2 fruit fly cellular contexts compared by ENCODE assay signal in the genomic region with DNA sequence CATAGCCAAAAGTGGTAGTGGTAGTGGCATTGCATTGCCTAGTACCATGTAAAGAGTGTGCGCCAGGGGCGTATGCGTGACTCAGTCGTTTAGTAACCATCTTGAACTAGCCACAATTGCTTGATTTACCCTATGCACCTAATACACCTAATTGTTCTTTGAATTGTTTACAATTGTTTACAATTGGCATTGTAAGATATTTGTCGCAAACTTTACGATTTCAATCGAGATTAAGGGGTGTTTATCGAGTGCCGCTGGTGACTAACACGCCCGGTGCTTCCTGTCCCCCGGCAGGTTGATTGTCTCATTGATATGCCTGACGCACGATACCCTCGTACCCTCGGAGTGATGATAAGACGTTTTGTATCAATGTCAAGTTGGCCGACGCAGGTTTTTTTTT.
TF ChIP-seq lines count a peak whose summit lies in the region.

No protein-coding gene starts in this region.

TF ChIP-seq in whole organism, embryonic, 481 proteins besides CTCF, POLR2A, EP300 and RAD21 (continued from another document and continues in another):
- TF ChIP-seq CG5953 (GFP tag; IDR thresholded peaks at IDR 0.05; lab: Robert Waterston, UW) = 0 out of 2 replicates have a peak, but pooled peaks have one; percentile 29
- peak; percentile 33 for TF ChIP-seq pum (GFP tag; optimal IDR thresholded peaks at IDR 0.05; lab: Kevin White, UChicago)
- peak; percentile 46 for TF ChIP-seq CG9817 (tag; optimal IDR thresholded peaks at IDR 0.05; lab: Kevin White, UChicago)
- TF ChIP-seq gcm (GFP tag; optimal IDR thresholded peaks at IDR 0.05; lab: Kevin White, UChicago) = peak; percentile 10
- no peak for TF ChIP-seq CG17568 (GFP tag; optimal IDR thresholded peaks at IDR 0.05; lab: Kevin White, UChicago)
- no peak for TF ChIP-seq CG12236 (GFP tag; optimal IDR thresholded peaks at IDR 0.05; lab: Kevin White, UChicago)
- TF ChIP-seq CG14667 (GFP tag; IDR thresholded peaks at IDR 0.05; lab: Robert Waterston, UW) = 0 out of 2 replicates have a peak, but pooled peaks have one; percentile 21
- TF ChIP-seq Ptx1 (GFP tag; IDR thresholded peaks at IDR 0.05; lab: Robert Waterston, UW) = peak; percentile 77
- TF ChIP-seq Hr3 (GFP tag; optimal IDR thresholded peaks at IDR 0.05; lab: Kevin White, UChicago) = peak; percentile 43
- TF ChIP-seq sd (tag; optimal IDR thresholded peaks at IDR 0.05; lab: Kevin White, UChicago) = peak; percentile 14
- peak in 1 of 2 experiments; percentile 35 for TF ChIP-seq pan (optimal IDR thresholded peaks at IDR 0.05; lab: Kevin White, UChicago)
- peak in 1 of 2 experiments; percentile 71 for TF ChIP-seq pan (GFP tag; optimal IDR thresholded peaks at IDR 0.05 in 1 of 2, IDR thresholded peaks at IDR 0.05 in 1 of 2)
- TF ChIP-seq Ets65A (GFP tag; lab: Kevin White, UChicago) = peak; percentile 71
- peak; percentile 48; the same call in 1 of the 3 replicates for TF ChIP-seq CG7357 (GFP tag; IDR thresholded peaks at IDR 0.05; lab: Robert Waterston, UW)
- TF ChIP-seq Xrp1 (GFP tag; IDR thresholded peaks at IDR 0.05; lab: Robert Waterston, UW) = peak; percentile 73
- peak; percentile 57 for TF ChIP-seq grau (tag; optimal IDR thresholded peaks at IDR 0.05; lab: Kevin White, UChicago)
- TF ChIP-seq CG16815 (GFP tag; optimal IDR thresholded peaks at IDR 0.05; lab: Kevin White, UChicago) = peak; percentile 19
- no peak for TF ChIP-seq CG17912 (GFP tag; optimal IDR thresholded peaks at IDR 0.05; lab: Kevin White, UChicago)
- TF ChIP-seq amos (GFP tag; IDR thresholded peaks at IDR 0.05; lab: Robert Waterston, UW; ENCODE audit: partially characterized antibody) = no peak
- TF ChIP-seq gem (tag; optimal IDR thresholded peaks at IDR 0.05; lab: Kevin White, UChicago) = peak; percentile 66
- TF ChIP-seq schlank (tag; optimal IDR thresholded peaks at IDR 0.05; lab: Kevin White, UChicago) = peak; percentile 3
- TF ChIP-seq vvl (GFP tag; IDR thresholded peaks at IDR 0.05; lab: Robert Waterston, UW) = peak; percentile 46; the same call in 1 of the 2 replicates
- TF ChIP-seq jumu (GFP tag; optimal IDR thresholded peaks at IDR 0.05; lab: Kevin White, UChicago) = peak; percentile 44
- no peak for TF ChIP-seq ab (GFP tag; optimal IDR thresholded peaks at IDR 0.05; lab: Kevin White, UChicago)
- TF ChIP-seq slbo (GFP tag; IDR thresholded peaks at IDR 0.05; lab: Robert Waterston, UW) = peak; percentile 51
- TF ChIP-seq Antp (GFP tag; optimal IDR thresholded peaks at IDR 0.05; lab: Kevin White, UChicago) = peak; percentile 37
- peak; percentile 3 for TF ChIP-seq CG18619 (GFP tag; optimal IDR thresholded peaks at IDR 0.05; lab: Kevin White, UChicago)
- TF ChIP-seq lola (GFP tag; optimal IDR thresholded peaks at IDR 0.05; lab: Kevin White, UChicago) = peak in 1 of 3 experiments; percentile 28
- TF ChIP-seq NfI (GFP tag; optimal IDR thresholded peaks at IDR 0.05; lab: Kevin White, UChicago) = peak; percentile 24
- peak; percentile 31 for TF ChIP-seq mam (GFP tag; optimal IDR thresholded peaks at IDR 0.05; lab: Kevin White, UChicago)
- peak; percentile 59 for TF ChIP-seq esg (GFP tag; conservative IDR thresholded peaks at IDR 0.05; lab: Robert Waterston, UW)
- TF ChIP-seq CG12769 (tag; optimal IDR thresholded peaks at IDR 0.05; lab: Kevin White, UChicago) = peak; percentile 73
- peak; percentile 35 for TF ChIP-seq Atf-2 (GFP tag; optimal IDR thresholded peaks at IDR 0.05; lab: Kevin White, UChicago)
- TF ChIP-seq CG17829 (tag; optimal IDR thresholded peaks at IDR 0.05; lab: Kevin White, UChicago) = peak; percentile 43
- TF ChIP-seq salm (tag; optimal IDR thresholded peaks at IDR 0.05; lab: Kevin White, UChicago) = no peak
- TF ChIP-seq klu (GFP tag; IDR thresholded peaks at IDR 0.05; lab: Robert Waterston, UW) = peak; percentile 14; the same call in 1 of the 2 replicates
- TF ChIP-seq chif (GFP tag; optimal IDR thresholded peaks at IDR 0.05; lab: Kevin White, UChicago) = peak; percentile 21 to 31
- TF ChIP-seq fd64A (GFP tag; optimal IDR thresholded peaks at IDR 0.05; lab: Kevin White, UChicago) = no peak
- TF ChIP-seq zfh2 (GFP tag; optimal IDR thresholded peaks at IDR 0.05; lab: Kevin White, UChicago) = peak; percentile 1
- peak; percentile 14 for TF ChIP-seq dm (GFP tag; optimal IDR thresholded peaks at IDR 0.05; lab: Kevin White, UChicago)
- TF ChIP-seq PHDP (tag; optimal IDR thresholded peaks at IDR 0.05; lab: Kevin White, UChicago) = peak; percentile 22
- TF ChIP-seq Rx (GFP tag; IDR thresholded peaks at IDR 0.05; lab: Robert Waterston, UW) = no peak
- no peak for TF ChIP-seq CG4707 (GFP tag; optimal IDR thresholded peaks at IDR 0.05; lab: Kevin White, UChicago)
- peak; percentile 41 for TF ChIP-seq CG12659 (GFP tag; optimal IDR thresholded peaks at IDR 0.05; lab: Kevin White, UChicago)
- peak; percentile 50 for TF ChIP-seq CG10366 (GFP tag; IDR thresholded peaks at IDR 0.05; lab: Robert Waterston, UW)
- peak; percentile 58 for TF ChIP-seq nmo (GFP tag; optimal IDR thresholded peaks at IDR 0.05; lab: Kevin White, UChicago)
- no peak for TF ChIP-seq CG8290 (GFP tag; optimal IDR thresholded peaks at IDR 0.05; lab: Kevin White, UChicago)
- peak in 1 of 2 experiments; percentile 77 for TF ChIP-seq CG8290 (tag; optimal IDR thresholded peaks at IDR 0.05; lab: Kevin White, UChicago)
- peak; percentile 66 for TF ChIP-seq CG6689 (GFP tag; IDR thresholded peaks at IDR 0.05; lab: Robert Waterston, UW)
- TF ChIP-seq ken (GFP tag; IDR thresholded peaks at IDR 0.05; lab: Robert Waterston, UW) = peak; percentile 42; the same call in 1 of the 3 replicates
- no peak for TF ChIP-seq CG17186 (GFP tag; optimal IDR thresholded peaks at IDR 0.05; lab: Kevin White, UChicago)
- no peak for TF ChIP-seq chinmo (GFP tag; IDR thresholded peaks at IDR 0.05; lab: Robert Waterston, UW; ENCODE audit: partially characterized antibody)
- peak; percentile 43 for TF ChIP-seq HmgZ (tag; optimal IDR thresholded peaks at IDR 0.05; lab: Kevin White, UChicago)
- TF ChIP-seq CG9437 (GFP tag; optimal IDR thresholded peaks at IDR 0.05; lab: Kevin White, UChicago) = peak; percentile 49
- TF ChIP-seq CG12155 (GFP tag; optimal IDR thresholded peaks at IDR 0.05; lab: Kevin White, UChicago) = no peak
- TF ChIP-seq Camta (GFP tag; optimal IDR thresholded peaks at IDR 0.05; lab: Kevin White, UChicago) = peak; percentile 22
- TF ChIP-seq pnt (GFP tag; optimal IDR thresholded peaks at IDR 0.05; lab: Kevin White, UChicago) = no peak
- peak; percentile 44 for TF ChIP-seq Oli (tag; optimal IDR thresholded peaks at IDR 0.05; lab: Kevin White, UChicago)
- TF ChIP-seq so (GFP tag; IDR thresholded peaks at IDR 0.05; lab: Robert Waterston, UW) = peak; percentile 79
- TF ChIP-seq gsb (GFP tag; IDR thresholded peaks at IDR 0.05; lab: Robert Waterston, UW) = 0 out of 2 replicates have a peak, but pooled peaks have one; percentile 37
- peak; percentile 18 for TF ChIP-seq Mes4 (GFP tag; optimal IDR thresholded peaks at IDR 0.05; lab: Kevin White, UChicago)
- TF ChIP-seq Nf-YC (tag; optimal IDR thresholded peaks at IDR 0.05; lab: Kevin White, UChicago) = peak; percentile 27

TF ChIP-seq in whole organism, prepupa, 60 proteins besides CTCF, POLR2A, EP300 and RAD21 (continued from another document):
- TF ChIP-seq Eip93F (GFP tag; optimal IDR thresholded peaks at IDR 0.05; lab: Kevin White, UChicago) (no peak), Sox102F (GFP tag; optimal IDR thresholded peaks at IDR 0.05; lab: Kevin White, UChicago) (no peak), Hr4 (GFP tag; optimal IDR thresholded peaks at IDR 0.05; lab: Kevin White, UChicago) (peak; percentile 34), Eip75B (GFP tag; optimal IDR thresholded peaks at IDR 0.05; lab: Kevin White, UChicago) (peak; percentile 23), CG11902 (GFP tag; optimal IDR thresholded peaks at IDR 0.05; lab: Kevin White, UChicago) (no peak), Hr39 (GFP tag; optimal IDR thresholded peaks at IDR 0.05; lab: Kevin White, UChicago) (peak; percentile 17), CG11762 (GFP tag; optimal IDR thresholded peaks at IDR 0.05; lab: Kevin White, UChicago; ENCODE audit: insufficient read depth) (no peak), CG31627 (GFP tag; optimal IDR thresholded peaks at IDR 0.05; lab: Kevin White, UChicago) (no peak), CG7368 (GFP tag; optimal IDR thresholded peaks at IDR 0.05; lab: Kevin White, UChicago) (no peak), CG6854 (GFP tag; optimal IDR thresholded peaks at IDR 0.05; lab: Kevin White, UChicago) (no peak), dac (GFP tag; optimal IDR thresholded peaks at IDR 0.05; lab: Kevin White, UChicago) (no peak), CG3032 (tag; optimal IDR thresholded peaks at IDR 0.05; lab: Kevin White, UChicago) (peak; percentile 36), net (GFP tag; optimal IDR thresholded peaks at IDR 0.05; lab: Kevin White, UChicago) (no peak), Ets21C (GFP tag; optimal IDR thresholded peaks at IDR 0.05; lab: Kevin White, UChicago) (no peak), acj6 (GFP tag; optimal IDR thresholded peaks at IDR 0.05; lab: Kevin White, UChicago) (peak; percentile 12), Hr38 (GFP tag; optimal IDR thresholded peaks at IDR 0.05; lab: Kevin White, UChicago) (no peak), CG1621 (tag; optimal IDR thresholded peaks at IDR 0.05; lab: Kevin White, UChicago) (no peak), Sox15 (GFP tag; optimal IDR thresholded peaks at IDR 0.05; lab: Kevin White, UChicago) (no peak), cyc (GFP tag; optimal IDR thresholded peaks at IDR 0.05; lab: Kevin White, UChicago) (no peak), CG32006 (GFP tag; optimal IDR thresholded peaks at IDR 0.05; lab: Kevin White, UChicago) (peak; percentile 48), CG8119 (GFP tag; IDR thresholded peaks at IDR 0.05; lab: Robert Waterston, UW) (peak; percentile 45; the same call in 2 of the 3 replicates), CG8632 (GFP tag; optimal IDR thresholded peaks at IDR 0.05; lab: Kevin White, UChicago) (no peak), salr (GFP tag; optimal IDR thresholded peaks at IDR 0.05; lab: Kevin White, UChicago) (no peak), topi (GFP tag; optimal IDR thresholded peaks at IDR 0.05; lab: Kevin White, UChicago) (no peak), spab (GFP tag; optimal IDR thresholded peaks at IDR 0.05; lab: Kevin White, UChicago) (no peak), OdsH (GFP tag; optimal IDR thresholded peaks at IDR 0.05; lab: Kevin White, UChicago) (peak; percentile 22), CG6163 (GFP tag; IDR thresholded peaks at IDR 0.05; lab: Robert Waterston, UW) (no peak), fkh (GFP tag; optimal IDR thresholded peaks at IDR 0.05; lab: Kevin White, UChicago) (no peak), dsx (GFP tag; optimal IDR thresholded peaks at IDR 0.05; lab: Kevin White, UChicago; ENCODE audit: poor library complexity, severe bottlenecking) (peak; percentile 3)
